Worm (Caenorhabditis elegans): ENCODE measurements around the gene flp-14.
A peak's percentile ranks its signal among the peaks of the same experiment; 100 is the strongest.

flp-14 gene

ce11 chrIII:12910365-12910764, at the start of gene flp-14:
TSS of gene flp-14 (plus strand) at chrIII:12910510.
- TF ChIP-seq ceh-63 (GFP tag; optimal IDR thresholded peaks at IDR 0.05) (no peak), efl-1 (optimal IDR thresholded peaks at IDR 0.05) (no peak), efl-1 (GFP tag; optimal IDR thresholded peaks at IDR 0.05 in 1 of 2) (peak in 1 of 2 experiments; percentile 71)

ce11 chrIII:12864648-12865047, 45.7 kb upstream of the flp-14 start, which contains the start of gene Y37D8A.8:
TSS of gene Y37D8A.8 (plus strand) at chrIII:12864948.
- TF ChIP-seq efl-3 (GFP tag; optimal IDR thresholded peaks at IDR 0.05) (no peak), alr-1 (tag; optimal IDR thresholded peaks at IDR 0.05; ENCODE audit: borderline replicate concordance) (no peak), ceh-90 (tag; optimal IDR thresholded peaks at IDR 0.05) (no peak), nhr-28 (tag; optimal IDR thresholded peaks at IDR 0.05) (no peak), zag-1 (tag; optimal IDR thresholded peaks at IDR 0.05) (no peak), hlh-4 (tag; optimal IDR thresholded peaks at IDR 0.05) (no peak), skn-1 (tag; optimal IDR thresholded peaks at IDR 0.05) (no peak)

ce11 chrIII:12870060-12870696, 40.1 kb upstream of the flp-14 start, which contains the start of gene Y37D8A.6:
TSS of gene Y37D8A.6 (minus strand) at chrIII:12870297.
- TF ChIP-seq ama-1 (optimal IDR thresholded peaks at IDR 0.05): no peak
- TF ChIP-seq efl-1 (optimal IDR thresholded peaks at IDR 0.05): peak in 1 of 2 experiments; percentile 39
- peak; percentile 27 to 87 for TF ChIP-seq efl-1 (GFP tag; optimal IDR thresholded peaks at IDR 0.05 in 1 of 2)
- TF ChIP-seq nhr-85 (tag): no peak
- no peak for TF ChIP-seq fos-1 (tag; optimal IDR thresholded peaks at IDR 0.05)
- no peak for TF ChIP-seq elt-2 (tag; optimal IDR thresholded peaks at IDR 0.05)
- peak; percentile 9 for TF ChIP-seq mep-1 (tag; optimal IDR thresholded peaks at IDR 0.05)
- TF ChIP-seq dpl-1 (GFP tag; optimal IDR thresholded peaks at IDR 0.05): peak in 2 of 3 experiments; percentile 39 to 50
- peak; percentile 15 to 27 for TF ChIP-seq lsy-2 (tag; optimal IDR thresholded peaks at IDR 0.05)
- TF ChIP-seq nhr-47 (tag; optimal IDR thresholded peaks at IDR 0.05): peak; percentile 19
- peak in 1 of 2 experiments; percentile 55 for TF ChIP-seq lin-35 (GFP tag; optimal IDR thresholded peaks at IDR 0.05)
- no peak for TF ChIP-seq elt-3 (tag; optimal IDR thresholded peaks at IDR 0.05)
- TF ChIP-seq ets-5 (GFP tag; IDR thresholded peaks at IDR 0.05): no peak
- TF ChIP-seq nhr-76 (tag; optimal IDR thresholded peaks at IDR 0.05): no peak
- no peak for TF ChIP-seq lin-15B (tag; optimal IDR thresholded peaks at IDR 0.05)
- no peak for TF ChIP-seq C34B4.2 (tag; optimal IDR thresholded peaks at IDR 0.05)
- TF ChIP-seq nhr-71 (tag; optimal IDR thresholded peaks at IDR 0.05): peak; percentile 14
- TF ChIP-seq zip-4 (GFP tag; optimal IDR thresholded peaks at IDR 0.05): no peak
- peak; percentile 78 for TF ChIP-seq F16B12.6 (tag; optimal IDR thresholded peaks at IDR 0.05)

- TF ChIP-seq tbx-2 (tag; optimal IDR thresholded peaks at IDR 0.05): peak; percentile 92
- peak; percentile 64 for TF ChIP-seq fkh-10 (GFP tag; optimal IDR thresholded peaks at IDR 0.05)
- TF ChIP-seq nhr-19 (GFP tag; conservative IDR thresholded peaks at IDR 0.05): peak; percentile 88
- peak; percentile 70 for TF ChIP-seq snpc-4 (tag; optimal IDR thresholded peaks at IDR 0.05)
- peak; percentile 91 to 93 for TF ChIP-seq lsy-2 (tag; optimal IDR thresholded peaks at IDR 0.05)
- no peak for TF ChIP-seq nhr-84 (tag; optimal IDR thresholded peaks at IDR 0.05)
- TF ChIP-seq dpl-1 (GFP tag; optimal IDR thresholded peaks at IDR 0.05): peak; percentile 80 to 89 (median 87)
- peak; percentile 87 for TF ChIP-seq lin-14 (GFP tag; optimal IDR thresholded peaks at IDR 0.05)
- TF ChIP-seq hlh-4 (tag; optimal IDR thresholded peaks at IDR 0.05): no peak
- peak; percentile 84 for TF ChIP-seq lir-3 (tag; optimal IDR thresholded peaks at IDR 0.05; ENCODE audit: poor library complexity)
- TF ChIP-seq mef-2 (tag; optimal IDR thresholded peaks at IDR 0.05): no peak
- TF ChIP-seq lin-35 (GFP tag; optimal IDR thresholded peaks at IDR 0.05): peak; percentile 85 to 92
- TF ChIP-seq nhr-20 (tag; optimal IDR thresholded peaks at IDR 0.05): peak; percentile 89
- peak; percentile 90 to 91 (median 91) for TF ChIP-seq ceh-82 (tag; optimal IDR thresholded peaks at IDR 0.05)
- TF ChIP-seq ceh-8 (GFP tag; optimal IDR thresholded peaks at IDR 0.05): peak; percentile 70
- no peak for TF ChIP-seq pag-3 (tag; optimal IDR thresholded peaks at IDR 0.05; ENCODE audit: borderline replicate concordance, insufficient read depth)
- TF ChIP-seq efl-1 (optimal IDR thresholded peaks at IDR 0.05): peak; percentile 89 to 90
- peak; percentile 87 to 99 for TF ChIP-seq efl-1 (GFP tag; optimal IDR thresholded peaks at IDR 0.05 in 1 of 2)
- TF ChIP-seq pax-3 (tag; optimal IDR thresholded peaks at IDR 0.05): peak; percentile 58
- no peak for TF ChIP-seq sptf-1 (tag; optimal IDR thresholded peaks at IDR 0.05)
- peak; percentile 80 for TF ChIP-seq C04F5.9 (tag; optimal IDR thresholded peaks at IDR 0.05)
- TF ChIP-seq fkh-4 (tag; optimal IDR thresholded peaks at IDR 0.05; ENCODE audit: borderline replicate concordance): peak; percentile 39
- TF ChIP-seq blmp-1 (tag; optimal IDR thresholded peaks at IDR 0.05): no peak
- no peak for TF ChIP-seq unc-62 (GFP tag; optimal IDR thresholded peaks at IDR 0.05)
- peak; percentile 45; the same call in 1 of the 2 replicates for TF ChIP-seq unc-98 (GFP tag; IDR thresholded peaks at IDR 0.05)
Observed at ce11 chrIII:12874606-12875066, 35.7 kb upstream of the flp-14 start, which contains the start of the genes mrg-1 and spcs-2. TSS of gene mrg-1 (minus strand) at chrIII:12874656. TSS of gene spcs-2 (plus strand) at chrIII:12875031.

All from whole organism, L1 larva.